Fruit fly (Drosophila melanogaster): ENCODE results near the gene CG18301.

The CG18301 gene

dm6 chr2L:10531521-10531920, at the start of gene CG18301:
TSS of gene CG18301 (plus strand) at chr2L:10531821.
- TF ChIP-seq ttk (optimal IDR thresholded peaks at IDR 0.05) (no peak), h (optimal IDR thresholded peaks at IDR 0.05) (no peak), Sin3A (optimal IDR thresholded peaks at IDR 0.05) (no peak), insv (optimal IDR thresholded peaks at IDR 0.05) (no peak), psq (optimal IDR thresholded peaks at IDR 0.05) (no peak), Myc (optimal IDR thresholded peaks at IDR 0.05) (no peak)

dm6 chr2L:10483073-10483472, 48.5 kb upstream of the CG18301 start, which contains the start of gene Grip75:
TSS of gene Grip75 (plus strand) at chr2L:10483295.
- TF ChIP-seq insv (optimal IDR thresholded peaks at IDR 0.05) = no peak
- TF ChIP-seq ttk (optimal IDR thresholded peaks at IDR 0.05) = no peak
- no peak for TF ChIP-seq Myc (optimal IDR thresholded peaks at IDR 0.05)
- TF ChIP-seq Sin3A (optimal IDR thresholded peaks at IDR 0.05) = no peak
- no peak for TF ChIP-seq h (optimal IDR thresholded peaks at IDR 0.05)

dm6 chr2L:10488484-10489223, 43.0 kb upstream of the CG18301 start, which contains the start of the genes Cog4 and CG6144:
TSS of gene Cog4 (minus strand) at chr2L:10488622.
TSS of gene CG6144 (plus strand) at chr2L:10488694.
- TF ChIP-seq Myc (optimal IDR thresholded peaks at IDR 0.05) (no peak), ttk (optimal IDR thresholded peaks at IDR 0.05) (no peak), insv (optimal IDR thresholded peaks at IDR 0.05) (no peak), h (optimal IDR thresholded peaks at IDR 0.05) (no peak), psq (optimal IDR thresholded peaks at IDR 0.05) (no peak), Sin3A (optimal IDR thresholded peaks at IDR 0.05) (no peak)

dm6 chr2L:10491354-10491753, 40.3 kb upstream of the CG18301 start, which contains the start of gene CG13144:
TSS of gene CG13144 (minus strand) at chr2L:10491454.
- TF ChIP-seq h (optimal IDR thresholded peaks at IDR 0.05) = no peak
- TF ChIP-seq psq (optimal IDR thresholded peaks at IDR 0.05) = no peak
- TF ChIP-seq insv (optimal IDR thresholded peaks at IDR 0.05) = no peak

- TF ChIP-seq h (optimal IDR thresholded peaks at IDR 0.05) (no peak), psq (optimal IDR thresholded peaks at IDR 0.05) (no peak), insv (optimal IDR thresholded peaks at IDR 0.05) (no peak), Sin3A (optimal IDR thresholded peaks at IDR 0.05) (no peak), ttk (optimal IDR thresholded peaks at IDR 0.05) (no peak), Myc (optimal IDR thresholded peaks at IDR 0.05) (no peak)
Measured at dm6 chr2L:10495495-10495894, 36.1 kb upstream of the CG18301 start.

- TF ChIP-seq psq (optimal IDR thresholded peaks at IDR 0.05) (no peak), ttk (optimal IDR thresholded peaks at IDR 0.05) (no peak), Myc (optimal IDR thresholded peaks at IDR 0.05) (no peak), h (optimal IDR thresholded peaks at IDR 0.05) (no peak), Sin3A (optimal IDR thresholded peaks at IDR 0.05) (no peak)
Measured at dm6 chr2L:10496338-10496737, 35.3 kb upstream of the CG18301 start.

- TF ChIP-seq Myc (optimal IDR thresholded peaks at IDR 0.05) (no peak), h (optimal IDR thresholded peaks at IDR 0.05) (no peak), psq (optimal IDR thresholded peaks at IDR 0.05) (no peak), Sin3A (optimal IDR thresholded peaks at IDR 0.05) (no peak), ttk (optimal IDR thresholded peaks at IDR 0.05) (no peak), insv (optimal IDR thresholded peaks at IDR 0.05) (no peak)
Measured at dm6 chr2L:10497106-10497800, 34.4 kb upstream of the CG18301 start.

- TF ChIP-seq ttk (optimal IDR thresholded peaks at IDR 0.05) = no peak
- no peak for TF ChIP-seq h (optimal IDR thresholded peaks at IDR 0.05)
- TF ChIP-seq psq (optimal IDR thresholded peaks at IDR 0.05) = no peak
- TF ChIP-seq Myc (optimal IDR thresholded peaks at IDR 0.05) = no peak
- no peak for TF ChIP-seq Sin3A (optimal IDR thresholded peaks at IDR 0.05)
- no peak for TF ChIP-seq insv (optimal IDR thresholded peaks at IDR 0.05)
Measured at dm6 chr2L:10499608-10500007, 32.0 kb upstream of the CG18301 start.

dm6 chr2L:10500309-10500974, 31.2 kb upstream of the CG18301 start:
- TF ChIP-seq Sin3A (optimal IDR thresholded peaks at IDR 0.05) (no peak), Myc (optimal IDR thresholded peaks at IDR 0.05) (no peak), ttk (optimal IDR thresholded peaks at IDR 0.05) (no peak), psq (optimal IDR thresholded peaks at IDR 0.05) (no peak)

dm6 chr2L:10502244-10502643, 29.4 kb upstream of the CG18301 start:
- no peak for TF ChIP-seq psq (optimal IDR thresholded peaks at IDR 0.05)
- TF ChIP-seq Sin3A (optimal IDR thresholded peaks at IDR 0.05) = no peak
- TF ChIP-seq h (optimal IDR thresholded peaks at IDR 0.05) = no peak
- TF ChIP-seq ttk (optimal IDR thresholded peaks at IDR 0.05) = no peak
- no peak for TF ChIP-seq Myc (optimal IDR thresholded peaks at IDR 0.05)
- TF ChIP-seq insv (optimal IDR thresholded peaks at IDR 0.05) = no peak

- TF ChIP-seq h (optimal IDR thresholded peaks at IDR 0.05) = no peak
- no peak for TF ChIP-seq ttk (optimal IDR thresholded peaks at IDR 0.05)
- no peak for TF ChIP-seq insv (optimal IDR thresholded peaks at IDR 0.05)
- no peak for TF ChIP-seq psq (optimal IDR thresholded peaks at IDR 0.05)
- no peak for TF ChIP-seq Myc (optimal IDR thresholded peaks at IDR 0.05)
Measured at dm6 chr2L:10502862-10503261, 28.8 kb upstream of the CG18301 start.

dm6 chr2L:10503356-10503977, 28.2 kb upstream of the CG18301 start:
- TF ChIP-seq h (optimal IDR thresholded peaks at IDR 0.05) (no peak), ttk (optimal IDR thresholded peaks at IDR 0.05) (no peak), Myc (optimal IDR thresholded peaks at IDR 0.05) (no peak), Sin3A (optimal IDR thresholded peaks at IDR 0.05) (no peak), insv (optimal IDR thresholded peaks at IDR 0.05) (no peak), psq (optimal IDR thresholded peaks at IDR 0.05) (no peak)

Data from Kc167 (cell line).